Worm (Caenorhabditis elegans): ENCODE measurements around the gene srlf-14.

Gene srlf-14

ce11 chrIV:10854042-10854441 lies 40.1 kb downstream of the srlf-14 start:
- TF ChIP-seq ama-1 (optimal IDR thresholded peaks at IDR 0.05) (no peak), hmg-4 (GFP tag; optimal IDR thresholded peaks at IDR 0.05) (no peak), pes-1 (GFP tag; IDR thresholded peaks at IDR 0.05) (no peak), scrt-1 (GFP tag; IDR thresholded peaks at IDR 0.05) (no peak), tbx-11 (GFP tag; IDR thresholded peaks at IDR 0.05) (no peak), tbx-37 (GFP tag; conservative IDR thresholded peaks at IDR 0.05) (no peak), aly-1 (tag; optimal IDR thresholded peaks at IDR 0.05) (no peak), ceh-13 (GFP tag; optimal IDR thresholded peaks at IDR 0.05) (no peak), B0310.2 (tag; optimal IDR thresholded peaks at IDR 0.05) (no peak), hmbx-1 (tag; optimal IDR thresholded peaks at IDR 0.05) (no peak), sea-1 (GFP tag; conservative IDR thresholded peaks at IDR 0.05) (no peak), tra-4 (tag; optimal IDR thresholded peaks at IDR 0.05) (no peak), hnd-1 (tag; optimal IDR thresholded peaks at IDR 0.05) (no peak), ceh-36 (tag; optimal IDR thresholded peaks at IDR 0.05) (no peak), flt-1 (GFP tag; IDR thresholded peaks at IDR 0.05) (no peak)

ce11 chrIV:10852403-10852802 lies 41.8 kb downstream of the srlf-14 start:
- no peak for TF ChIP-seq aly-1 (tag; optimal IDR thresholded peaks at IDR 0.05)
- no peak for TF ChIP-seq hmbx-1 (tag; optimal IDR thresholded peaks at IDR 0.05)
- TF ChIP-seq scrt-1 (GFP tag; IDR thresholded peaks at IDR 0.05), result no peak
- TF ChIP-seq ets-7 (tag; optimal IDR thresholded peaks at IDR 0.05), result no peak
- TF ChIP-seq F13C5.2 (tag; optimal IDR thresholded peaks at IDR 0.05), result no peak
- TF ChIP-seq tbx-37 (GFP tag; conservative IDR thresholded peaks at IDR 0.05), result no peak
- no peak for TF ChIP-seq B0310.2 (tag; optimal IDR thresholded peaks at IDR 0.05)
- no peak for TF ChIP-seq flt-1 (GFP tag; IDR thresholded peaks at IDR 0.05)
- no peak for TF ChIP-seq hmg-4 (GFP tag; optimal IDR thresholded peaks at IDR 0.05)
- TF ChIP-seq tra-4 (tag; optimal IDR thresholded peaks at IDR 0.05), result no peak
- no peak for TF ChIP-seq ceh-13 (GFP tag; optimal IDR thresholded peaks at IDR 0.05)

- TF ChIP-seq flt-1 (GFP tag; IDR thresholded peaks at IDR 0.05), result no peak
- no peak for TF ChIP-seq B0310.2 (tag; optimal IDR thresholded peaks at IDR 0.05)
- no peak for TF ChIP-seq ceh-36 (tag; optimal IDR thresholded peaks at IDR 0.05)
- TF ChIP-seq hmbx-1 (tag; optimal IDR thresholded peaks at IDR 0.05), result no peak
- no peak for TF ChIP-seq pes-1 (GFP tag; IDR thresholded peaks at IDR 0.05)
- no peak for TF ChIP-seq aly-1 (tag; optimal IDR thresholded peaks at IDR 0.05)
- no peak for TF ChIP-seq sea-1 (GFP tag; conservative IDR thresholded peaks at IDR 0.05)
- TF ChIP-seq tra-4 (tag; optimal IDR thresholded peaks at IDR 0.05), result no peak
- TF ChIP-seq scrt-1 (GFP tag; IDR thresholded peaks at IDR 0.05), result no peak
- TF ChIP-seq F13C5.2 (tag; optimal IDR thresholded peaks at IDR 0.05), result no peak
- TF ChIP-seq hnd-1 (tag; optimal IDR thresholded peaks at IDR 0.05), result no peak
- no peak for TF ChIP-seq hmg-4 (GFP tag; optimal IDR thresholded peaks at IDR 0.05)
- TF ChIP-seq ama-1 (optimal IDR thresholded peaks at IDR 0.05), result no peak
- TF ChIP-seq ets-7 (tag; optimal IDR thresholded peaks at IDR 0.05), result no peak
- no peak for TF ChIP-seq tbx-11 (GFP tag; IDR thresholded peaks at IDR 0.05)
- TF ChIP-seq tbx-37 (GFP tag; conservative IDR thresholded peaks at IDR 0.05), result no peak
Measured at ce11 chrIV:10851833-10852232, 42.3 kb downstream of the srlf-14 start, which contains the start of gene T11G6.4. Gene T11G6.4, minus strand, starts transcription at chrIV:10851933.

ce11 chrIV:10851136-10851535 lies 43.0 kb downstream of the srlf-14 start:
- TF ChIP-seq hmbx-1 (tag; optimal IDR thresholded peaks at IDR 0.05), result no peak
- TF ChIP-seq pes-1 (GFP tag; IDR thresholded peaks at IDR 0.05), result no peak

All from whole organism, early embryonic.